Worm (Caenorhabditis elegans): ENCODE measurements around the gene unc-7.

DNA sequence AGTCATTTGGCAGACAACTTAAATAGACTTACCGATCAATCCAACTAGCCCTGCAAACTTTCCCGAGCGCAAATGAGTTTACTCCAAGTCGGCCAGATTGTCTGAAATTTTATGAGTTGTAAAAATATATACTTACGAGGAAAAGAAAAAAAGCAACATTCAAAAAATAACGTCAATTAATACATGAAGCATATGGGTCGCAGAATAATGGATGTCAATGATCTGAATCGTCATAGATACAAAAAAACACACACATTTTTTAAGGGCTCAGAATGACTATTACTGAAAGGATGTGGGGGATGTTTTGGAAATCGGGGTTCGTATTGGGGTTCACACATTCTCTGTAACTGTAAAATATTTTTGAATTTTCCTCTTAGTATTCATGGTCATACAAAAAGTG lies at the start of gene unc-7:
- TF ChIP-seq ztf-7 (tag; optimal IDR thresholded peaks at IDR 0.05): no peak
- no peak for TF ChIP-seq R02D3.7 (tag; optimal IDR thresholded peaks at IDR 0.05)
- TF ChIP-seq nhr-237 (tag; optimal IDR thresholded peaks at IDR 0.05): no peak
- no peak for TF ChIP-seq nhr-11 (tag; optimal IDR thresholded peaks at IDR 0.05)
- TF ChIP-seq mdt-29 (GFP tag; IDR thresholded peaks at IDR 0.05): no peak
- no peak for TF ChIP-seq lin-38 (GFP tag; IDR thresholded peaks at IDR 0.05)
- TF ChIP-seq hlh-30 (tag; optimal IDR thresholded peaks at IDR 0.05; ENCODE audit: insufficient read depth): no peak
- TF ChIP-seq mdl-1 (tag; optimal IDR thresholded peaks at IDR 0.05): no peak
- TF ChIP-seq T20F7.1 (GFP tag; optimal IDR thresholded peaks at IDR 0.05): no peak

Data from whole organism, L4 larva.